Fruit fly (Drosophila melanogaster) whole organism, embryonic: ENCODE data around the gene CG5376.

Source experiments
- Ada2b ChIP-seq: fragments of 200-800 bp; sonication (Bioruptor generic); IDR thresholded peaks from 2 replicates; pipeline ENCODE4 v1.3.6; 2022; ENCODE audit warnings: missing biosample characterization, missing genetic modification characterization
- Antp ChIP-seq: fragments of 200-800 bp; sonication (Bioruptor generic); optimal IDR thresholded peaks from 3 replicates; lab custom pipeline; 2016; ENCODE audit warnings: missing biosample characterization, missing genetic modification characterization
- B-H1 ChIP-seq: fragments of 200-800 bp; sonication (Bioruptor generic); IDR thresholded peaks from 3 replicates; pipeline ENCODE4 v1.3.6; 2022; ENCODE audit warnings: missing biosample characterization, missing genetic modification characterization
- BEAF-32 ChIP-seq: fragments of 200-800 bp; sonication (Bioruptor generic); optimal IDR thresholded peaks from 3 replicates; lab custom pipeline; 2017; ENCODE audit warnings: missing biosample characterization, missing genetic modification characterization, mild to moderate bottlenecking, moderate library complexity, missing genetic modification reagents
- CG10267 ChIP-seq: fragments of 200-800 bp; sonication (Bioruptor generic); optimal IDR thresholded peaks from 2 replicates; lab custom pipeline; 2018; ENCODE audit warnings: missing biosample characterization, mild to moderate bottlenecking, missing genetic modification characterization, moderate library complexity
- CG10654 ChIP-seq: fragments of 200-800 bp; sonication (Bioruptor generic); optimal IDR thresholded peaks from 2 replicates; lab custom pipeline; 2016; ENCODE audit warnings: missing biosample characterization, missing genetic modification characterization
- CG10959 ChIP-seq: fragments of 200-800 bp; sonication (Bioruptor generic); IDR thresholded peaks from 2 replicates; pipeline ENCODE4 v1.3.6; 2022; ENCODE audit warnings: missing biosample characterization, missing genetic modification characterization
- CG11696 ChIP-seq: fragments of 200-800 bp; sonication (Bioruptor generic); IDR thresholded peaks from 2 replicates; pipeline ENCODE4 v1.3.6; 2022; ENCODE audit warnings: missing biosample characterization, missing genetic modification characterization
- CG13287 ChIP-seq: fragments of 200-800 bp; sonication (Bioruptor generic); IDR thresholded peaks from 2 replicates; pipeline ENCODE4 v1.3.6; 2022; ENCODE audit warnings: missing biosample characterization, missing genetic modification characterization; ENCODE audit not compliant: partially characterized antibody
- CG16863 ChIP-seq: fragments of 200-800 bp; sonication (Bioruptor generic); optimal IDR thresholded peaks from 3 replicates; lab custom pipeline; 2016; ENCODE audit warnings: missing biosample characterization, missing genetic modification characterization
- CG17829 ChIP-seq: fragments of 200-800 bp; optimal IDR thresholded peaks from 2 replicates; lab custom pipeline; 2019; ENCODE audit warnings: missing biosample characterization, mild to moderate bottlenecking, missing genetic modification characterization, moderate library complexity
- CG18599 ChIP-seq: fragments of 200-800 bp; sonication (Bioruptor generic); optimal IDR thresholded peaks from 3 replicates; lab custom pipeline; 2017; ENCODE audit warnings: missing biosample characterization, missing genetic modification characterization, mild to moderate bottlenecking, moderate library complexity, missing genetic modification reagents
- CG2875 ChIP-seq: fragments of 200-800 bp; sonication (Bioruptor generic); optimal IDR thresholded peaks from 2 replicates; lab custom pipeline; 2017; ENCODE audit warnings: missing biosample characterization, mild to moderate bottlenecking, missing genetic modification characterization, missing genetic modification reagents
- CG31388 ChIP-seq: fragments of 200-800 bp; sonication (Bioruptor generic); optimal IDR thresholded peaks from 2 replicates; lab custom pipeline; 2016; ENCODE audit warnings: missing biosample characterization, missing genetic modification characterization
- CG3163 ChIP-seq: fragments of 200-800 bp; sonication (Bioruptor generic); optimal IDR thresholded peaks from 3 replicates; lab custom pipeline; 2016; ENCODE audit warnings: missing biosample characterization, missing genetic modification characterization
- CG3407 ChIP-seq: fragments of 200-800 bp; sonication (Bioruptor generic); optimal IDR thresholded peaks from 2 replicates; lab custom pipeline; 2018; ENCODE audit warnings: missing biosample characterization, mild to moderate bottlenecking, missing genetic modification characterization
- CG34224 ChIP-seq: fragments of 200-800 bp; sonication (Bioruptor generic); IDR thresholded peaks from 3 replicates; pipeline ENCODE4 v1.3.6; 2022; ENCODE audit warnings: missing biosample characterization, missing genetic modification characterization; ENCODE audit not compliant: partially characterized antibody
- CG4730 ChIP-seq: fragments of 200-800 bp; sonication (Bioruptor generic); IDR thresholded peaks from 2 replicates; pipeline ENCODE4 v1.3.6; 2022; ENCODE audit warnings: missing biosample characterization, missing genetic modification characterization
- CG7745 ChIP-seq: fragments of 200-800 bp; sonication (Bioruptor generic); optimal IDR thresholded peaks from 2 replicates; lab custom pipeline; 2018; ENCODE audit warnings: missing biosample characterization, mild to moderate bottlenecking, missing genetic modification characterization, moderate library complexity
- CG9215 ChIP-seq: fragments of 200-800 bp; sonication (Bioruptor generic); IDR thresholded peaks from 2 replicates; pipeline ENCODE4 v1.3.6; 2022; ENCODE audit warnings: missing biosample characterization, missing genetic modification characterization
- CG9437 ChIP-seq: fragments of 200-800 bp; sonication (Bioruptor generic); optimal IDR thresholded peaks from 2 replicates; lab custom pipeline; 2018; ENCODE audit warnings: missing biosample characterization, mild to moderate bottlenecking, missing genetic modification characterization
- CG9932 ChIP-seq: fragments of 200-800 bp; sonication (Bioruptor generic); IDR thresholded peaks from 2 replicates; pipeline ENCODE4 v1.3.6; 2022; ENCODE audit warnings: missing biosample characterization, missing genetic modification characterization
- Dbx ChIP-seq: fragments of 200-800 bp; sonication (Bioruptor generic); IDR thresholded peaks from 3 replicates; pipeline ENCODE4 v1.3.6; 2022; ENCODE audit warnings: missing biosample characterization, missing genetic modification characterization
- Ets97D ChIP-seq: fragments of 200-800 bp; sonication (Bioruptor generic); optimal IDR thresholded peaks from 3 replicates; lab custom pipeline; 2016; ENCODE audit warnings: missing biosample characterization, missing genetic modification characterization
- HLH4C ChIP-seq: fragments of 200-800 bp; sonication (Bioruptor generic); IDR thresholded peaks from 3 replicates; pipeline ENCODE4 v1.3.6; 2022; ENCODE audit warnings: missing biosample characterization, missing genetic modification characterization; ENCODE audit not compliant: partially characterized antibody
- HmgD ChIP-seq: fragments of 200-800 bp; sonication (Bioruptor generic); optimal IDR thresholded peaks from 3 replicates; lab custom pipeline; 2016; ENCODE audit warnings: missing biosample characterization, missing genetic modification characterization
- Jarid2 ChIP-seq: fragments of 200-800 bp; sonication (Bioruptor generic); optimal IDR thresholded peaks from 3 replicates; lab custom pipeline; 2017; ENCODE audit warnings: mild to moderate bottlenecking, missing biosample characterization, missing genetic modification reagents, missing genetic modification characterization
- MESR4 ChIP-seq: fragments of 200-800 bp; sonication (Bioruptor generic); optimal IDR thresholded peaks from 2 replicates; lab custom pipeline; 2018; ENCODE audit warnings: missing biosample characterization, mild to moderate bottlenecking, missing genetic modification characterization, moderate library complexity
- Mes4 ChIP-seq: fragments of 200-800 bp; sonication (Bioruptor generic); optimal IDR thresholded peaks from 2 replicates; lab custom pipeline; 2016; ENCODE audit warnings: missing biosample characterization, missing genetic modification characterization
- NFAT ChIP-seq: fragments of 200-800 bp; sonication (Bioruptor generic); IDR thresholded peaks from 2 replicates; pipeline ENCODE4 v1.3.6; 2022; ENCODE audit warnings: missing biosample characterization, missing genetic modification characterization
- ab ChIP-seq: fragments of 200-800 bp; sonication (Bioruptor generic); optimal IDR thresholded peaks from 2 replicates; lab custom pipeline; 2016; ENCODE audit warnings: missing biosample characterization, missing genetic modification characterization
- amos ChIP-seq: fragments of 200-800 bp; sonication (Bioruptor generic); IDR thresholded peaks from 2 replicates; pipeline ENCODE4 v1.3.6; 2022; ENCODE audit warnings: missing biosample characterization, missing genetic modification characterization; ENCODE audit not compliant: partially characterized antibody
- bbx ChIP-seq: fragments of 200-800 bp; sonication (Bioruptor generic); IDR thresholded peaks from 2 replicates; pipeline ENCODE4 v1.3.6; 2022; ENCODE audit warnings: missing biosample characterization, missing genetic modification characterization; ENCODE audit not compliant: partially characterized antibody
- br ChIP-seq: fragments of >200 bp; optimal IDR thresholded peaks from 2 replicates; lab custom pipeline; 2017
- cato ChIP-seq: fragments of 200-800 bp; sonication (Bioruptor generic); optimal IDR thresholded peaks from 2 replicates; lab custom pipeline; 2016; ENCODE audit warnings: missing biosample characterization, missing genetic modification characterization, borderline replicate concordance
- da ChIP-seq: fragments of 200-800 bp; sonication (Bioruptor generic); optimal IDR thresholded peaks from 2 replicates; lab custom pipeline; 2016; ENCODE audit warnings: missing biosample characterization, missing genetic modification characterization
- danr ChIP-seq: fragments of 200-800 bp; sonication (Bioruptor generic); IDR thresholded peaks from 2 replicates; pipeline ENCODE4 v1.3.6; 2022; ENCODE audit warnings: missing biosample characterization, missing genetic modification characterization
- eve ChIP-seq, 2 experiments: fragments of >200 bp; optimal IDR thresholded peaks; 2 replicates each; lab custom pipeline; 2017; ENCODE audit warnings: missing biosample characterization in 2 of 2, missing genetic modification characterization in 2 of 2
- gsb-n ChIP-seq: fragments of 200-800 bp; sonication (Bioruptor generic); optimal IDR thresholded peaks from 3 replicates; lab custom pipeline; 2018; ENCODE audit warnings: missing biosample characterization, mild to moderate bottlenecking, missing genetic modification characterization
- h ChIP-seq: fragments of >200 bp; optimal IDR thresholded peaks from 2 replicates; lab custom pipeline; 2017
- insv ChIP-seq, 2 experiments: fragments of 200-800 bp; sonication (Bioruptor generic); optimal IDR thresholded peaks; 3 replicates each; lab custom pipeline; 2016 to 2018; ENCODE audit warnings: missing biosample characterization in 2 of 2, missing genetic modification characterization in 2 of 2
- maf-S ChIP-seq: fragments of 200-800 bp; sonication (Bioruptor generic); optimal IDR thresholded peaks from 2 replicates; lab custom pipeline; 2016; ENCODE audit warnings: missing biosample characterization, missing genetic modification characterization
- mirr ChIP-seq: fragments of 200-800 bp; sonication (Bioruptor generic); optimal IDR thresholded peaks from 3 replicates; lab custom pipeline; 2018; ENCODE audit warnings: missing biosample characterization, mild to moderate bottlenecking, missing genetic modification characterization
- pb ChIP-seq: fragments of 200-800 bp; sonication (Bioruptor generic); optimal IDR thresholded peaks from 3 replicates; lab custom pipeline; 2016; ENCODE audit warnings: missing biosample characterization, missing genetic modification characterization
- psq ChIP-seq: fragments of 200-800 bp; sonication (Bioruptor generic); optimal IDR thresholded peaks from 2 replicates; lab custom pipeline; 2017; ENCODE audit warnings: missing biosample characterization, missing genetic modification characterization
- scrt ChIP-seq: fragments of 200-800 bp; sonication (Bioruptor generic); optimal IDR thresholded peaks from 2 replicates; lab custom pipeline; 2018; ENCODE audit warnings: missing biosample characterization, mild to moderate bottlenecking, missing genetic modification characterization, moderate library complexity
- tgo ChIP-seq: fragments of 200-800 bp; sonication (Bioruptor generic); IDR thresholded peaks from 3 replicates; pipeline ENCODE4 v1.3.6; 2022; ENCODE audit warnings: missing biosample characterization, missing genetic modification characterization
- twi ChIP-seq: fragments of 200-800 bp; optimal IDR thresholded peaks from 2 replicates; lab custom pipeline; 2019; ENCODE audit warnings: missing biosample characterization, mild to moderate bottlenecking, missing genetic modification characterization, moderate library complexity
- usp ChIP-seq: fragments of >200 bp; optimal IDR thresholded peaks from 2 replicates; lab custom pipeline; 2017; ENCODE audit warnings: missing biosample characterization, missing genetic modification characterization
- wek ChIP-seq: fragments of 200-800 bp; sonication (Bioruptor generic); optimal IDR thresholded peaks from 3 replicates; lab custom pipeline; 2018; ENCODE audit warnings: missing biosample characterization, mild to moderate bottlenecking, missing genetic modification characterization, moderate library complexity

CG5376 gene

DNA sequence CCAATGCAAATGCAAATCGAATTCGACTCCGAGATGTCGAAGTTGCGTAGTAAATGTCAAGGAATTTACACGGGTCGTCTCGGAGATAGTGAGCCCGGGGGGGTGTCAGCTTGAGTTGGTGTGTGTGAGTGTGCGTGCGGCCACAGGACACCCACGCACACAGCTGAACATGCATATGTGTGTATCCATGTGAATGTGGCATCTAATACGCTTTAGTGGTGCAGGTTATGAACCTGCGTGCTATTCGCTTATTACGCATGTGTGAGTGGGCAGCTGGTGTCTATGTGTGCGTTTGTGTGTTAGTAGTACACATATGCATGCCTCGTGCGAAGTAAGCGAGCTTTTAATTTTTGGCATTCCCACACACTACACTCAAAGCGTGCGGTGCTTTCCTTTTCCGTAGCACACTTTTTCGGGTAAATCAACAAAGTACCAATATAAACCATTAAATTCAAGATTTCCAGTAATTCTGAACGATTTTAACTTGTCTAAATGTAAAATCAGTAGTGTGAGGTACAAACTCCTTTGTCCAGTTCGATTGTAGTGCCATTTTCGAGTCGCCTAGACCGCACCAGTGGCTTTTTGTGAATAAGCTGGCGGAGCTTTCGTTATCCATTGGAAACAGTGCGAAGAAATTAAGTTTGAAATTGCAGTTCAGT, 19.8 kb downstream of the CG5376 start (continued):
- TF ChIP-seq Jarid2 (GFP tag; lab: Kevin White, UChicago) (peak; percentile 65), maf-S (GFP tag; lab: Kevin White, UChicago) (peak; percentile 86), CG17829 (tag; lab: Kevin White, UChicago) (peak; percentile 72), CG2875 (GFP tag; lab: Kevin White, UChicago) (peak; percentile 54), amos (no peak), B-H1 (GFP tag; lab: Robert Waterston, UW) (peak; percentile 76), CG3163 (GFP tag; lab: Kevin White, UChicago) (peak; percentile 71), CG10959 (no peak), CG7745 (tag; lab: Kevin White, UChicago) (no peak), CG18599 (GFP tag; lab: Kevin White, UChicago) (peak; percentile 97), CG34224 (GFP tag; lab: Robert Waterston, UW) (no peak), Antp (peak; percentile 92), bbx (GFP tag; lab: Robert Waterston, UW) (no peak), CG9437 (GFP tag; lab: Kevin White, UChicago) (peak; percentile 62), insv (GFP tag; optimal IDR thresholded peaks at IDR 0.05; lab: Kevin White, UChicago) (no peak), CG9215 (GFP tag; lab: Robert Waterston, UW) (peak; percentile 85), usp (GFP tag; lab: Kevin White, UChicago) (no peak), CG10267 (tag; lab: Kevin White, UChicago) (peak; percentile 69), HLH4C (GFP tag; lab: Robert Waterston, UW) (no peak), h (no peak), Dbx (GFP tag; lab: Robert Waterston, UW) (peak; percentile 90), CG13287 (GFP tag; lab: Robert Waterston, UW) (no peak), wek (GFP tag; lab: Kevin White, UChicago) (peak; percentile 52), CG11696 (GFP tag; lab: Robert Waterston, UW) (0 out of 2 replicates have a peak, but pooled peaks have one; percentile 25), MESR4 (peak; percentile 13), tgo (GFP tag; lab: Robert Waterston, UW) (peak; percentile 87), CG4730 (GFP tag; lab: Robert Waterston, UW) (peak; percentile 80), CG16863 (GFP tag; lab: Kevin White, UChicago) (peak; percentile 82), HmgD (GFP tag; lab: Kevin White, UChicago) (peak; percentile 42), BEAF-32 (GFP tag; lab: Kevin White, UChicago) (no peak), Mes4 (GFP tag; lab: Kevin White, UChicago) (peak; percentile 74), NFAT (GFP tag; lab: Robert Waterston, UW) (peak; percentile 69), br (lab: Kevin White, UChicago) (no peak), CG10654 (GFP tag; lab: Kevin White, UChicago) (peak; percentile 77), cato (GFP tag; lab: Kevin White, UChicago) (peak; percentile 59), da (GFP tag; lab: Kevin White, UChicago) (peak; percentile 4), danr (GFP tag; lab: Robert Waterston, UW) (peak; percentile 61; the same call in 1 of the 2 replicates), scrt (GFP tag; lab: Kevin White, UChicago) (peak; percentile 87), mirr (GFP tag; lab: Kevin White, UChicago) (peak; percentile 81), eve (GFP tag; optimal IDR thresholded peaks at IDR 0.05; lab: Kevin White, UChicago) (no peak), pb (GFP tag; lab: Kevin White, UChicago) (peak; percentile 88), CG9932 (peak; percentile 81), Ets97D (GFP tag; lab: Kevin White, UChicago) (peak; percentile 50), twi (tag; lab: Kevin White, UChicago) (no peak), gsb-n (peak; percentile 53), CG31388 (GFP tag; lab: Kevin White, UChicago) (peak; percentile 67), CG3407 (GFP tag; lab: Kevin White, UChicago) (peak; percentile 47), Ada2b (GFP tag; lab: Robert Waterston, UW) (peak; percentile 87), psq (GFP tag; lab: Kevin White, UChicago) (no peak), ab (GFP tag; lab: Kevin White, UChicago) (peak; percentile 60)
